Worm (Caenorhabditis elegans) whole organism, young adult: Measurements from ENCODE around the gene zig-13.

ENCODE experiments used
- C17E4.6 ChIP-seq: fragments of 200-800 bp; sonication (Bioruptor generic); IDR thresholded peaks from 2 replicates; pipeline ENCODE4 v1.3.6; 2022; ENCODE audit warnings: missing genetic modification reagents, missing genetic modification characterization, missing compliant biosample characterization
- ama-1 ChIP-seq, 3 experiments: fragments of 150-350 bp in 1 of 3; sonication (generic microtip) in 2 of 3; optimal IDR thresholded peaks; 2 replicates each; lab custom pipeline; 2014 to 2018; ENCODE audit warnings: missing biosample characterization in 2 of 3, missing genetic modification characterization in 2 of 3, missing genetic modification reagents in 2 of 3
- ets-4 ChIP-seq: fragments of 200-800 bp; sonication (Bioruptor generic); optimal IDR thresholded peaks from 2 replicates; lab custom pipeline; 2018; ENCODE audit warnings: mild to moderate bottlenecking, missing genetic modification characterization, missing compliant biosample characterization
- him-1 ChIP-seq: sonication (generic microtip); optimal IDR thresholded peaks from 2 replicates; lab custom pipeline; 2016; ENCODE audit warnings: missing genotype, missing genetic modification reagents, missing genetic modification characterization, missing compliant biosample characterization
- mel-28 ChIP-seq: sonication (generic microtip); optimal IDR thresholded peaks from 2 replicates; lab custom pipeline; 2016; ENCODE audit warnings: borderline replicate concordance, mild to moderate bottlenecking, missing genetic modification characterization, missing compliant biosample characterization
- rpc-1 ChIP-seq, 2 experiments: fragments of 150-350 bp in 1 of 2; sonication (generic microtip) in 1 of 2; optimal IDR thresholded peaks; 2 replicates each; lab custom pipeline; 2014 to 2018; ENCODE audit warnings: missing biosample characterization in 1 of 2, missing genetic modification characterization in 1 of 2, missing genetic modification reagents in 1 of 2, missing genotype in 1 of 2

ce11 chrIII:175733-176132 is 19.2 kb upstream of the zig-13 start, which contains the start of gene clec-148:
- no peak for TF ChIP-seq him-1
- TF ChIP-seq mel-28 (tag; lab: Kevin White, UChicago) = no peak
- no peak for TF ChIP-seq ets-4
- no peak for TF ChIP-seq ama-1 (optimal IDR thresholded peaks at IDR 0.05; lab: Kevin White, UChicago)
- no peak for TF ChIP-seq ama-1 (GFP tag; optimal IDR thresholded peaks at IDR 0.05; lab: Kevin White, UChicago)
- no peak for TF ChIP-seq rpc-1 (optimal IDR thresholded peaks at IDR 0.05; lab: Kevin White, UChicago)
- TF ChIP-seq rpc-1 (tag; optimal IDR thresholded peaks at IDR 0.05; lab: Kevin White, UChicago) = no peak
- TF ChIP-seq C17E4.6 = no peak
